Fruit fly (Drosophila melanogaster) Kc167 (cell line): ENCODE data around the gene Alp11.

Experiments used
- Myc ChIP-seq: fragments of >200 bp; optimal IDR thresholded peaks from 2 replicates; lab custom pipeline; 2017; ENCODE audit warnings: missing external identifiers
- Sin3A ChIP-seq: fragments of >200 bp; optimal IDR thresholded peaks from 2 replicates; lab custom pipeline; 2018; ENCODE audit warnings: missing external identifiers
- h ChIP-seq: fragments of >200 bp; optimal IDR thresholded peaks from 3 replicates; lab custom pipeline; 2018; ENCODE audit warnings: missing external identifiers
- insv ChIP-seq: fragments of >200 bp; optimal IDR thresholded peaks from 3 replicates; lab custom pipeline; 2018; ENCODE audit warnings: missing external identifiers
- psq ChIP-seq: fragments of >200 bp; optimal IDR thresholded peaks from 2 replicates; lab custom pipeline; 2017; ENCODE audit warnings: missing external identifiers

DNA sequence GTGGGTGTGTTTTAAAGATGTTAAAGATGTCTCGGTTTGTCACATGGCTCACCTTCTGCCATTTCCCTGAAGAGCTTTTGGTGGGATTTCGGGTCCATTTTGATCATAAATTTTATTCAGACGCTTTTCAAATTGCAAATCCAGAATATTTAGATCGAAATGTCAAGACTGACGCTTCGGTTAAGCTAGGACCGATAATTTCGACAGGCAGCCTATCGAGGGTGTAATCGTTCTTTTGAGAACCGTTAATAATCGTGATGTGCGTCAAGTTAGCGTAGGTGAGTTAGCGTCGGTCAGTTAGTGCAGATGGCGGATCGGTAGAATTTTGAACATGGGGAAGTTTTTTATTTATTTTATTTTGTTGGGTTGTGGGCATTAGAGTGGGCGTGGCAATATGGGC, 12.0 kb upstream of the Alp11 start, which contains the start of gene CG42299:
- TF ChIP-seq Sin3A (lab: Kevin White, UChicago) (no peak), h (lab: Kevin White, UChicago) (no peak), Myc (lab: Kevin White, UChicago) (no peak), psq (lab: Kevin White, UChicago) (no peak), insv (lab: Kevin White, UChicago) (no peak)
